Fruit fly (Drosophila melanogaster) whole organism, prepupa: ENCODE data around the gene Dhc1.

ENCODE experiments used
- Blimp-1 ChIP-seq: fragments of 200-800 bp; sonication (Bioruptor generic); optimal IDR thresholded peaks from 3 replicates; lab custom pipeline; 2017; ENCODE audit warnings: missing biosample characterization, missing genetic modification characterization, mild to moderate bottlenecking, moderate library complexity, missing genetic modification reagents
- CG11294 ChIP-seq: fragments of 200-800 bp; sonication (Bioruptor generic); IDR thresholded peaks from 2 replicates; pipeline ENCODE4 v1.3.6; 2022; ENCODE audit warnings: missing biosample characterization, missing genetic modification characterization
- CG11762 ChIP-seq: fragments of 200-800 bp; sonication (Bioruptor generic); optimal IDR thresholded peaks from 3 replicates; lab custom pipeline; 2016; ENCODE audit warnings: missing biosample characterization, missing genetic modification characterization; ENCODE audit not compliant: insufficient read depth
- CG11902 ChIP-seq: fragments of 200-800 bp; sonication (Bioruptor generic); optimal IDR thresholded peaks from 3 replicates; lab custom pipeline; 2016; ENCODE audit warnings: missing biosample characterization, missing genetic modification characterization
- CG15336 ChIP-seq: fragments of 200-800 bp; sonication (Bioruptor generic); IDR thresholded peaks from 2 replicates; pipeline ENCODE4 v1.3.6; 2022; ENCODE audit warnings: missing biosample characterization, missing genetic modification characterization
- CG1621 ChIP-seq: fragments of 200-800 bp; sonication (Bioruptor generic); optimal IDR thresholded peaks from 3 replicates; lab custom pipeline; 2018; ENCODE audit warnings: missing biosample characterization, mild to moderate bottlenecking, missing genetic modification characterization
- CG31627 ChIP-seq: fragments of 200-800 bp; sonication (Bioruptor generic); optimal IDR thresholded peaks from 3 replicates; lab custom pipeline; 2016; ENCODE audit warnings: missing biosample characterization, missing genetic modification characterization
- CG3919 ChIP-seq: fragments of 200-800 bp; sonication (Bioruptor generic); optimal IDR thresholded peaks from 3 replicates; lab custom pipeline; 2016; ENCODE audit warnings: missing biosample characterization, missing genetic modification characterization
- CG4318 ChIP-seq: fragments of 200-800 bp; sonication (Bioruptor generic); optimal IDR thresholded peaks from 3 replicates; lab custom pipeline; 2017; ENCODE audit warnings: missing biosample characterization, mild to moderate bottlenecking, missing genetic modification characterization
- CG6163 ChIP-seq: fragments of 200-800 bp; sonication (Bioruptor generic); IDR thresholded peaks from 3 replicates; pipeline ENCODE4 v1.3.6; 2022; ENCODE audit warnings: missing biosample characterization, missing genetic modification characterization
- CG6276 ChIP-seq: fragments of 200-800 bp; sonication (Bioruptor generic); optimal IDR thresholded peaks from 2 replicates; lab custom pipeline; 2017; ENCODE audit warnings: missing biosample characterization, mild to moderate bottlenecking, missing genetic modification characterization
- CG6792 ChIP-seq: fragments of 200-800 bp; sonication (Bioruptor generic); optimal IDR thresholded peaks from 3 replicates; lab custom pipeline; 2016; ENCODE audit warnings: missing biosample characterization, missing genetic modification characterization
- CG6808 ChIP-seq: fragments of 200-800 bp; sonication (Bioruptor generic); optimal IDR thresholded peaks from 3 replicates; lab custom pipeline; 2017; ENCODE audit warnings: missing biosample characterization, missing genetic modification characterization, mild to moderate bottlenecking, moderate library complexity, missing genetic modification reagents
- CG7368 ChIP-seq: fragments of 200-800 bp; sonication (Bioruptor generic); optimal IDR thresholded peaks from 3 replicates; lab custom pipeline; 2016; ENCODE audit warnings: missing biosample characterization, missing genetic modification characterization
- Eip78C ChIP-seq: fragments of 200-800 bp; sonication (Bioruptor generic); peaks from one replicate; lab custom pipeline; 2016; ENCODE audit warnings: missing biosample characterization, missing genetic modification characterization
- Eip93F ChIP-seq: fragments of 200-800 bp; sonication (Bioruptor generic); optimal IDR thresholded peaks from 2 replicates; lab custom pipeline; 2016; ENCODE audit warnings: missing biosample characterization, mild to moderate bottlenecking, missing genetic modification characterization
- Ets96B ChIP-seq: fragments of 200-800 bp; optimal IDR thresholded peaks from 2 replicates; lab custom pipeline; 2019; ENCODE audit warnings: missing biosample characterization, mild to moderate bottlenecking, missing genetic modification characterization, moderate library complexity
- Hr39 ChIP-seq: fragments of 200-800 bp; sonication (Bioruptor generic); optimal IDR thresholded peaks from 2 replicates; lab custom pipeline; 2016; ENCODE audit warnings: missing biosample characterization, missing genetic modification characterization
- Hr4 ChIP-seq: fragments of 200-800 bp; sonication (Bioruptor generic); optimal IDR thresholded peaks from 3 replicates; lab custom pipeline; 2016; ENCODE audit warnings: missing biosample characterization, missing genetic modification characterization
- Met ChIP-seq: fragments of 200-800 bp; sonication (Bioruptor generic); optimal IDR thresholded peaks from 3 replicates; lab custom pipeline; 2016; ENCODE audit warnings: missing biosample characterization, missing genetic modification characterization
- Smox ChIP-seq: fragments of 200-800 bp; sonication (Bioruptor generic); optimal IDR thresholded peaks from 3 replicates; lab custom pipeline; 2016; ENCODE audit warnings: missing biosample characterization, missing genetic modification characterization
- Sox102F ChIP-seq: fragments of 200-800 bp; sonication (Bioruptor generic); optimal IDR thresholded peaks from 2 replicates; lab custom pipeline; 2016; ENCODE audit warnings: missing biosample characterization, mild to moderate bottlenecking, missing genetic modification characterization
- Sox14 ChIP-seq: fragments of 200-800 bp; sonication (Bioruptor generic); optimal IDR thresholded peaks from 3 replicates; lab custom pipeline; 2016; ENCODE audit warnings: missing biosample characterization, missing genetic modification characterization
- Sox15 ChIP-seq: fragments of 200-800 bp; sonication (Bioruptor generic); optimal IDR thresholded peaks from 3 replicates; lab custom pipeline; 2016; ENCODE audit warnings: missing biosample characterization, missing genetic modification characterization
- acj6 ChIP-seq: fragments of 200-800 bp; sonication (Bioruptor generic); optimal IDR thresholded peaks from 3 replicates; lab custom pipeline; 2016; ENCODE audit warnings: missing biosample characterization, missing genetic modification characterization
- dac ChIP-seq: fragments of 200-800 bp; sonication (Bioruptor generic); optimal IDR thresholded peaks from 2 replicates; lab custom pipeline; 2017; ENCODE audit warnings: missing biosample characterization, mild to moderate bottlenecking, missing genetic modification characterization
- dsx ChIP-seq: fragments of 200-800 bp; optimal IDR thresholded peaks from 3 replicates; lab custom pipeline; 2019; ENCODE audit warnings: missing biosample characterization, mild to moderate bottlenecking, missing genetic modification characterization, moderate library complexity; ENCODE audit not compliant: poor library complexity, severe bottlenecking
- eg ChIP-seq: fragments of 200-800 bp; sonication (Bioruptor generic); IDR thresholded peaks from 3 replicates; pipeline ENCODE4 v1.3.6; 2022; ENCODE audit warnings: missing biosample characterization, missing genetic modification characterization
- esn ChIP-seq: fragments of 200-800 bp; sonication (Bioruptor generic); optimal IDR thresholded peaks from 2 replicates; lab custom pipeline; 2016; ENCODE audit warnings: missing biosample characterization, mild to moderate bottlenecking, missing genetic modification characterization, moderate library complexity
- fd59A ChIP-seq: fragments of 200-800 bp; sonication (Bioruptor generic); optimal IDR thresholded peaks from 2 replicates; lab custom pipeline; 2017; ENCODE audit warnings: missing biosample characterization, mild to moderate bottlenecking, missing genetic modification characterization, missing genetic modification reagents
- fkh ChIP-seq: fragments of 200-800 bp; sonication (Bioruptor generic); optimal IDR thresholded peaks from 3 replicates; lab custom pipeline; 2017; ENCODE audit warnings: missing biosample characterization, mild to moderate bottlenecking, missing genetic modification characterization, moderate library complexity
- lz ChIP-seq: fragments of 200-800 bp; sonication (Bioruptor generic); optimal IDR thresholded peaks from 3 replicates; lab custom pipeline; 2016; ENCODE audit warnings: missing biosample characterization, missing genetic modification characterization
- net ChIP-seq: fragments of 200-800 bp; sonication (Bioruptor generic); optimal IDR thresholded peaks from 3 replicates; lab custom pipeline; 2016; ENCODE audit warnings: missing biosample characterization, missing genetic modification characterization
- pdm3 ChIP-seq: fragments of 200-800 bp; sonication (Bioruptor generic); optimal IDR thresholded peaks from 3 replicates; lab custom pipeline; 2016; ENCODE audit warnings: missing biosample characterization, missing genetic modification characterization
- salr ChIP-seq, 2 experiments: fragments of 200-800 bp; sonication (Bioruptor generic); optimal IDR thresholded peaks; 3 replicates each; lab custom pipeline; 2016 to 2018; ENCODE audit warnings: missing biosample characterization in 2 of 2, missing genetic modification characterization in 2 of 2, mild to moderate bottlenecking in 1 of 2
- spab ChIP-seq: fragments of 200-800 bp; sonication (Bioruptor generic); optimal IDR thresholded peaks from 2 replicates; lab custom pipeline; 2017; ENCODE audit warnings: missing biosample characterization, mild to moderate bottlenecking, missing genetic modification characterization, missing genetic modification reagents
- svp ChIP-seq: fragments of 200-800 bp; sonication (Bioruptor generic); peaks from one replicate; lab custom pipeline; 2016; ENCODE audit warnings: missing biosample characterization, missing genetic modification characterization
- topi ChIP-seq: fragments of 200-800 bp; sonication (Bioruptor generic); optimal IDR thresholded peaks from 3 replicates; lab custom pipeline; 2016; ENCODE audit warnings: missing biosample characterization, missing genetic modification characterization
- vri ChIP-seq: fragments of 200-800 bp; sonication (Bioruptor generic); optimal IDR thresholded peaks from 3 replicates; lab custom pipeline; 2016; ENCODE audit warnings: missing biosample characterization, mild to moderate bottlenecking, missing genetic modification characterization

Dhc1 gene

DNA sequence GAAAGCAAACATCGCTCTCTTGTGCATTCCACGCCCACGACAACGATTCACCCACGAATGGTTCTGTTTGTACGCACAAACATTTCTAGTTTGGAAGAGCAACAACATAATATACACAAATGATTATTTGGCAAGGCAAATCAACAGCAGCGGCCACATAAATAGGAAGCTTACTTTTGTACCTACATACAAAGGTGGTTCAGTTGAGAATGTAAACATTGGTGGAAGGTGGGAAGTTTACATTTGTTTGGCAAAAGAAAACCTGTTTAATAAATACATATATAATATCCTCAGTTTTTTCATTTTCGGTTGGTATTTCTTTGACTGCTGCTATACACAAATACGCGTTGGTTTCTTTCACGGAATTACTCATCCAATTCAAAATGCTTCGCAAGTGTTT is 28.1 kb upstream of the Dhc1 start (continued):
- TF ChIP-seq fkh (GFP tag; lab: Kevin White, UChicago) (peak; percentile 96), CG31627 (GFP tag; lab: Kevin White, UChicago) (peak; percentile 66), Eip93F (GFP tag; lab: Kevin White, UChicago) (peak; percentile 27), CG11902 (no peak), lz (GFP tag; lab: Kevin White, UChicago) (peak; percentile 57), CG6792 (GFP tag; lab: Kevin White, UChicago) (peak; percentile 35), esn (GFP tag; lab: Kevin White, UChicago) (peak; percentile 64), CG3919 (GFP tag; lab: Kevin White, UChicago) (peak; percentile 53), dsx (GFP tag; lab: Kevin White, UChicago) (no peak), vri (GFP tag; lab: Kevin White, UChicago) (peak; percentile 55), dac (GFP tag; lab: Kevin White, UChicago) (peak; percentile 34), Sox14 (GFP tag; lab: Kevin White, UChicago) (peak; percentile 59), CG11294 (GFP tag; lab: Robert Waterston, UW) (no peak), CG6163 (GFP tag; lab: Robert Waterston, UW) (no peak), Blimp-1 (GFP tag; lab: Kevin White, UChicago) (no peak), CG1621 (tag; lab: Kevin White, UChicago) (no peak)

DNA sequence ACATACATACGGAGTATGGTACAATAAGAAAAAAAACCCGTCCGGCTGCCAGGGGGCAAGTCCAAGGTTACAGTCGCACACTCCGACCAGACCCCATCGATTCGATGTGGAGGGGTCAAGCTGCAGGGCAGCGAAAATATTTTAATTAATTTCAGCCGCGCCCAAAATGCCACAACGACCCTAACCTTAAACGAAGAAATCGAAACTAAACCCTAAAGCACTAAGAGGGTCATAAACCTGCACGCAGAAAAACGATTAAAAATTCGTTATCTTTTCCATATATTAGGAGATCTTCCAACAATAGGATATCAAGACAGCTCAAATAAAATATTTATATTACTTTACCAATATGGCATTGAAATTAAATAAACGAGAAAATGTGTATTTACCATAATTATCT is 27.5 kb upstream of the Dhc1 start:
- TF ChIP-seq Sox15 (GFP tag; lab: Kevin White, UChicago) (peak; percentile 10), pdm3 (GFP tag; lab: Kevin White, UChicago) (peak; percentile 27), Eip78C (GFP tag; lab: Kevin White, UChicago) (peak; percentile 74), Ets96B (tag; lab: Kevin White, UChicago) (no peak), CG31627 (GFP tag; lab: Kevin White, UChicago) (peak; percentile 15), Met (GFP tag; lab: Kevin White, UChicago) (peak; percentile 42), esn (GFP tag; lab: Kevin White, UChicago) (peak; percentile 35), Hr4 (GFP tag; lab: Kevin White, UChicago) (peak; percentile 4), CG11762 (GFP tag; lab: Kevin White, UChicago) (no peak), lz (GFP tag; lab: Kevin White, UChicago) (peak; percentile 18), dac (GFP tag; lab: Kevin White, UChicago) (no peak), Sox102F (GFP tag; lab: Kevin White, UChicago) (peak; percentile 13), svp (peak; percentile 78), CG15336 (no peak), CG6163 (GFP tag; lab: Robert Waterston, UW) (no peak), CG7368 (GFP tag; lab: Kevin White, UChicago) (no peak), topi (GFP tag; lab: Kevin White, UChicago) (no peak), salr (GFP tag; optimal IDR thresholded peaks at IDR 0.05; lab: Kevin White, UChicago) (no peak), eg (GFP tag; lab: Robert Waterston, UW) (no peak), vri (GFP tag; lab: Kevin White, UChicago) (no peak), dsx (GFP tag; lab: Kevin White, UChicago) (no peak), spab (no peak), CG4318 (GFP tag; lab: Kevin White, UChicago) (no peak), acj6 (GFP tag; lab: Kevin White, UChicago) (peak; percentile 2), Hr39 (peak; percentile 11), Smox (GFP tag; lab: Kevin White, UChicago) (peak; percentile 17)

- TF ChIP-seq CG31627 (GFP tag; lab: Kevin White, UChicago) = no peak
- TF ChIP-seq svp = no peak
- TF ChIP-seq Eip78C (GFP tag; lab: Kevin White, UChicago) = peak; percentile 49
- TF ChIP-seq CG6808 (GFP tag; lab: Kevin White, UChicago) = no peak
- no peak for TF ChIP-seq net
- peak; percentile 30 for TF ChIP-seq vri (GFP tag; lab: Kevin White, UChicago)
- no peak for TF ChIP-seq CG6276 (GFP tag; lab: Kevin White, UChicago)
- no peak for TF ChIP-seq fd59A (GFP tag; lab: Kevin White, UChicago)
- no peak for TF ChIP-seq spab
- TF ChIP-seq Met (GFP tag; lab: Kevin White, UChicago) = peak; percentile 3
- TF ChIP-seq Hr4 (GFP tag; lab: Kevin White, UChicago) = no peak
- TF ChIP-seq fkh (GFP tag; lab: Kevin White, UChicago) = peak; percentile 94
These were observed 26.8 kb upstream of the Dhc1 start for dm6 chr3R:9701148-9701703.
